Worm (Caenorhabditis elegans) whole organism, young adult: Measurements from ENCODE around the gene wbp-11.

Source experiments
- F49E8.2 ChIP-seq: sonication (generic microtip); optimal IDR thresholded peaks from 3 replicates; lab custom pipeline; 2017; ENCODE audit warnings: missing genetic modification characterization, mild to moderate bottlenecking, missing compliant biosample characterization, antibody characterized with exemption, moderate library complexity; ENCODE audit not compliant: insufficient read depth
- ama-1 ChIP-seq, 3 experiments: fragments of 150-350 bp in 1 of 3; sonication (generic microtip) in 2 of 3; optimal IDR thresholded peaks; 2 replicates each; lab custom pipeline; 2014 to 2018; ENCODE audit warnings: missing biosample characterization in 2 of 3, missing genetic modification characterization in 2 of 3, missing genetic modification reagents in 2 of 3

ce11 chrII:10127389-10127788, 45.3 kb upstream of the wbp-11 start, which contains the start of gene F27E5.8:
- TF ChIP-seq F49E8.2 (no peak), ama-1 (optimal IDR thresholded peaks at IDR 0.05; lab: Kevin White, UChicago) (no peak), ama-1 (GFP tag; optimal IDR thresholded peaks at IDR 0.05; lab: Kevin White, UChicago) (no peak)
